Worm (Caenorhabditis elegans): ENCODE data around the gene sri-9.

sri-9 gene

ce11 chrV:17030430-17030829 lies 29.2 kb downstream of the sri-9 start:
- no peak for TF ChIP-seq him-1 (tag; optimal IDR thresholded peaks at IDR 0.05)
- no peak for TF ChIP-seq dao-5 (tag; optimal IDR thresholded peaks at IDR 0.05)
- no peak for TF ChIP-seq W03F9.2 (tag; optimal IDR thresholded peaks at IDR 0.05)

ce11 chrV:17035850-17036249 lies 34.6 kb downstream of the sri-9 start, which contains the start of gene srz-94:
TSS of gene srz-94 (minus strand) at chrV:17035950.
- TF ChIP-seq him-1 (tag; optimal IDR thresholded peaks at IDR 0.05) (no peak), W03F9.2 (tag; optimal IDR thresholded peaks at IDR 0.05) (no peak), dao-5 (tag; optimal IDR thresholded peaks at IDR 0.05) (no peak)

ce11 chrV:17042263-17042662 lies 41.0 kb downstream of the sri-9 start, which contains the start of gene hpo-33:
TSS of gene hpo-33 (plus strand) at chrV:17042563.
- TF ChIP-seq W03F9.2 (tag; optimal IDR thresholded peaks at IDR 0.05), result no peak

ce11 chrV:17044500-17044899 lies 43.2 kb downstream of the sri-9 start, which contains the start of gene F28B1.2:
TSS of gene F28B1.2 (plus strand) at chrV:17044800.
- TF ChIP-seq dao-5 (tag; optimal IDR thresholded peaks at IDR 0.05) (no peak), him-1 (tag; optimal IDR thresholded peaks at IDR 0.05) (no peak), W03F9.2 (tag; optimal IDR thresholded peaks at IDR 0.05) (no peak)

Measured in whole organism, L4/young adult.